Worm (Caenorhabditis elegans) whole organism, late embryonic: ENCODE measurements around the gene T28C6.8.

ENCODE experiments used
- C38D4.7 ChIP-seq: fragments of 200-800 bp; sonication (Bioruptor generic); optimal IDR thresholded peaks from 2 replicates; lab custom pipeline; 2018; ENCODE audit warnings: mild to moderate bottlenecking, missing genetic modification characterization, moderate library complexity, missing compliant biosample characterization
- F13H6.1 ChIP-seq: sonication (generic microtip); optimal IDR thresholded peaks from 2 replicates; lab custom pipeline; 2016; ENCODE audit warnings: missing genetic modification characterization, missing compliant biosample characterization
- T23F11.4 ChIP-seq: fragments of 200-800 bp; sonication (Bioruptor generic); optimal IDR thresholded peaks from 2 replicates; lab custom pipeline; 2018; ENCODE audit warnings: mild to moderate bottlenecking, missing genetic modification characterization, missing compliant biosample characterization
- ahr-1 ChIP-seq: sonication (generic microtip); optimal IDR thresholded peaks from 2 replicates; lab custom pipeline; 2016; ENCODE audit warnings: missing genetic modification characterization, missing compliant biosample characterization
- ceh-18 ChIP-seq: sonication (generic microtip); optimal IDR thresholded peaks from 2 replicates; lab custom pipeline; 2016; ENCODE audit warnings: missing genetic modification characterization, missing compliant biosample characterization
- ceh-2 ChIP-seq: sonication (generic microtip); optimal IDR thresholded peaks from 2 replicates; lab custom pipeline; 2016; ENCODE audit warnings: missing genotype, missing genetic modification characterization, missing compliant biosample characterization
- ceh-22 ChIP-seq: sonication (generic microtip); optimal IDR thresholded peaks from 2 replicates; lab custom pipeline; 2017; ENCODE audit warnings: missing biosample characterization, missing genetic modification characterization
- ceh-24 ChIP-seq: sonication (generic microtip); optimal IDR thresholded peaks from 2 replicates; lab custom pipeline; 2016; ENCODE audit warnings: mild to moderate bottlenecking, missing genetic modification characterization, missing compliant biosample characterization
- ceh-31 ChIP-seq: sonication (generic microtip); optimal IDR thresholded peaks from 2 replicates; lab custom pipeline; 2016; ENCODE audit warnings: missing genetic modification characterization, missing compliant biosample characterization
- ceh-48 ChIP-seq: sonication (generic microtip); optimal IDR thresholded peaks from 2 replicates; lab custom pipeline; 2016; ENCODE audit warnings: missing genetic modification characterization, inconsistent platforms, missing compliant biosample characterization
- ceh-6 ChIP-seq: fragments of 200-800 bp; sonication (Bioruptor generic); optimal IDR thresholded peaks from 2 replicates; lab custom pipeline; 2018; ENCODE audit warnings: mild to moderate bottlenecking, missing genetic modification characterization, missing compliant biosample characterization
- ceh-9 ChIP-seq: sonication (generic microtip); optimal IDR thresholded peaks from 2 replicates; lab custom pipeline; 2016; ENCODE audit warnings: mild to moderate bottlenecking, missing genetic modification characterization, inconsistent platforms, missing compliant biosample characterization
- che-1 ChIP-seq: sonication (generic microtip); optimal IDR thresholded peaks from 2 replicates; lab custom pipeline; 2016; ENCODE audit warnings: mild to moderate bottlenecking, missing genetic modification characterization, missing compliant biosample characterization
- elt-2 ChIP-seq: sonication (generic microtip); optimal IDR thresholded peaks from 2 replicates; lab custom pipeline; 2016; ENCODE audit warnings: missing genetic modification reagents, missing genetic modification characterization, missing compliant biosample characterization
- elt-4 ChIP-seq: sonication (generic microtip); optimal IDR thresholded peaks from 2 replicates; lab custom pipeline; 2016; ENCODE audit warnings: missing genetic modification characterization, missing compliant biosample characterization
- ets-4 ChIP-seq: sonication (generic microtip); optimal IDR thresholded peaks from 2 replicates; lab custom pipeline; 2016; ENCODE audit warnings: missing genetic modification characterization, missing compliant biosample characterization
- eyg-1 ChIP-seq: sonication (generic microtip); optimal IDR thresholded peaks from 2 replicates; lab custom pipeline; 2016; ENCODE audit warnings: missing genotype, missing genetic modification characterization, missing compliant biosample characterization
- fax-1 ChIP-seq: sonication (generic microtip); optimal IDR thresholded peaks from 2 replicates; lab custom pipeline; 2016; ENCODE audit warnings: missing genotype, missing genetic modification characterization, missing compliant biosample characterization
- fkh-6 ChIP-seq: sonication (generic microtip); optimal IDR thresholded peaks from 2 replicates; lab custom pipeline; 2016; ENCODE audit warnings: missing genetic modification characterization, missing compliant biosample characterization
- hlh-6 ChIP-seq: sonication (generic microtip); optimal IDR thresholded peaks from 2 replicates; lab custom pipeline; 2016; ENCODE audit warnings: missing genotype, missing genetic modification characterization, missing compliant biosample characterization
- hlh-8 ChIP-seq: sonication (generic microtip); optimal IDR thresholded peaks from 2 replicates; lab custom pipeline; 2016; ENCODE audit warnings: missing genotype, missing genetic modification characterization, missing compliant biosample characterization
- lin-11 ChIP-seq: fragments of 200-800 bp; sonication (Bioruptor generic); optimal IDR thresholded peaks from 2 replicates; lab custom pipeline; 2018; ENCODE audit warnings: mild to moderate bottlenecking, missing genetic modification characterization, missing compliant biosample characterization
- nfya-1 ChIP-seq: sonication (generic microtip); optimal IDR thresholded peaks from 2 replicates; lab custom pipeline; 2017; ENCODE audit warnings: missing genetic modification characterization, mild to moderate bottlenecking, missing compliant biosample characterization, antibody characterized with exemption, moderate library complexity
- nhr-232 ChIP-seq: sonication (generic microtip); optimal IDR thresholded peaks from 2 replicates; lab custom pipeline; 2016; ENCODE audit warnings: missing genetic modification characterization, missing compliant biosample characterization
- pax-1 ChIP-seq: fragments of 150-350 bp; optimal IDR thresholded peaks from 2 replicates; lab custom pipeline; 2014; ENCODE audit warnings: missing biosample characterization, missing genetic modification characterization
- pqm-1 ChIP-seq: sonication (generic microtip); optimal IDR thresholded peaks from 2 replicates; lab custom pipeline; 2016; ENCODE audit warnings: missing genetic modification characterization, missing compliant biosample characterization
- pros-1 ChIP-seq: fragments of 150-350 bp; optimal IDR thresholded peaks from 2 replicates; lab custom pipeline; 2014; ENCODE audit warnings: missing biosample characterization, missing genetic modification reagents, missing genetic modification characterization
- rnt-1 ChIP-seq: sonication (generic microtip); optimal IDR thresholded peaks from 2 replicates; lab custom pipeline; 2016; ENCODE audit warnings: missing genetic modification characterization, missing compliant biosample characterization
- sdc-2 ChIP-seq: sonication (generic microtip); optimal IDR thresholded peaks from 2 replicates; lab custom pipeline; 2016; ENCODE audit warnings: missing genotype, missing genetic modification characterization, missing compliant biosample characterization
- tbx-2 ChIP-seq: sonication (generic microtip); optimal IDR thresholded peaks from 2 replicates; lab custom pipeline; 2016; ENCODE audit warnings: missing genetic modification characterization, missing compliant biosample characterization
- tbx-7 ChIP-seq: sonication (generic microtip); optimal IDR thresholded peaks from 2 replicates; lab custom pipeline; 2016; ENCODE audit warnings: missing genotype, missing genetic modification characterization, missing compliant biosample characterization
- ttx-3 ChIP-seq: sonication (generic microtip); optimal IDR thresholded peaks from 2 replicates; lab custom pipeline; 2016; ENCODE audit warnings: missing genetic modification reagents, missing genetic modification characterization, missing compliant biosample characterization
- unc-55 ChIP-seq: sonication (generic microtip); optimal IDR thresholded peaks from 2 replicates; lab custom pipeline; 2017; ENCODE audit warnings: missing biosample characterization, missing genetic modification reagents, missing genetic modification characterization
- ztf-16 ChIP-seq: sonication (generic microtip); optimal IDR thresholded peaks from 2 replicates; lab custom pipeline; 2017; ENCODE audit warnings: missing genetic modification characterization, missing compliant biosample characterization

Gene T28C6.8

ce11 chrIV:8822598-8822997 lies 7.9 kb downstream of the T28C6.8 start:
- TF ChIP-seq F13H6.1 (tag; lab: Kevin White, UChicago) (no peak), pqm-1 (tag; lab: Kevin White, UChicago) (no peak), ceh-2 (no peak), fax-1 (tag; lab: Kevin White, UChicago) (no peak), hlh-8 (tag; lab: Kevin White, UChicago) (no peak), elt-4 (tag; lab: Kevin White, UChicago) (no peak)
- TF ChIP-seq, all 69 proteins: peak for 0

DNA sequence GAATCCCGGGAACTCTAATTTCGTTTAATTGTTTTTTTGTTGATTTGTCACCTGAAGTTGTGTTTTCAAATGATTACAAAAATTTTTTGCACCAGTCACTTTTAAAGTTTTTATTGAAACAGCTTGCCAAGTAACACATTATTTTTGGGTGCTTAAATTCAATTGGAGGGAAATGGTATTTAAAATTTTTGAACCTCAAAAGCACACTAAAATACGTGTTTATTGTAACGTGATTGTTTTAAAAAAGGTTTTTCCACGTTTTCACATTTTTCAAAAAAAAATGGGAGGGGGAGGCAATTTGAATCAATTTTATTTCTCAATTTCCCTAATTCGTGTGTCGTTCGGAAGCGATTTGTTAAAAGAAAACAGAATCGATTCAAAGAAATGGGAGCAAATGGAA lies 9.4 kb downstream of the T28C6.8 start, which contains the start of gene T28C6.5:
T28C6.5 (plus strand) TSS at position 301 of the 400 bp plus-strand sequence.
- TF ChIP-seq ceh-2 = no peak
- TF ChIP-seq fkh-6 (tag; lab: Kevin White, UChicago) = no peak
- no peak for TF ChIP-seq ceh-24 (tag; lab: Kevin White, UChicago)
- TF ChIP-seq elt-4 (tag; lab: Kevin White, UChicago) = no peak
- TF ChIP-seq nfya-1 = no peak
- no peak for TF ChIP-seq tbx-2 (tag; lab: Kevin White, UChicago)
- TF ChIP-seq hlh-6 (tag; lab: Kevin White, UChicago) = no peak
- no peak for TF ChIP-seq rnt-1 (tag; lab: Kevin White, UChicago)
- TF ChIP-seq ceh-18 = no peak
- no peak for TF ChIP-seq fax-1 (tag; lab: Kevin White, UChicago)
- TF ChIP-seq ztf-16 = no peak
- no peak for TF ChIP-seq C38D4.7 (GFP tag; lab: Kevin White, UChicago)
- no peak for TF ChIP-seq ceh-6 (GFP tag; lab: Kevin White, UChicago)
- no peak for TF ChIP-seq ceh-48 (tag; lab: Kevin White, UChicago)
- TF ChIP-seq ttx-3 (tag; lab: Kevin White, UChicago) = no peak
- no peak for TF ChIP-seq T23F11.4 (GFP tag; lab: Kevin White, UChicago)
- no peak for TF ChIP-seq F13H6.1 (tag; lab: Kevin White, UChicago)
- TF ChIP-seq unc-55 = no peak

DNA sequence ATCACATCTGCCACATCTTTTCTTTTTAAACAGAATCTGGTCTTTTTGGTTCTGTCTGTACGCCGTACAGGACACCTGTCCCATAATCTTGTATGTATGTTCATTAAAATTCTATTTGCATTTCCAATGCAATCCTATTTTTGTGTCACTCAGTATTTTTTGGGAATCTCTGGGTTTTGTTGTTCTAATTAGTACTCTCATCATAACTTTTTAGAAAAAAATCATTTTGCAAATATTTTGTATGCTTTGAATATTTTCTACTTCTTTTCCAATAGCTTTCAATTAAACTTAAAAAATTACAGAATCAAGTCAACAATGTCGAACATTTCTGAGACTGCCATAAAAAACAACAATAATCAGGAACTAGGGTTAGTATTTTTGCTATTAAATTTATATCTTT lies 10.5 kb downstream of the T28C6.8 start, which contains the start of gene T28C6.3:
T28C6.3 (plus strand) TSS at position 301 of the 400 bp plus-strand sequence.
- TF ChIP-seq ceh-2 (no peak), pros-1 (no peak), pax-1 (no peak), tbx-7 (tag; lab: Kevin White, UChicago) (no peak), pqm-1 (tag; lab: Kevin White, UChicago) (no peak), ceh-9 (tag; lab: Kevin White, UChicago) (no peak), ceh-22 (tag; lab: Kevin White, UChicago) (no peak), ets-4 (tag; lab: Kevin White, UChicago) (no peak)
- TF ChIP-seq, all 69 proteins: peak for 0

ce11 chrIV:8819471-8819870 lies 11.1 kb downstream of the T28C6.8 start:
- TF ChIP-seq elt-2 (tag; lab: Kevin White, UChicago) (peak; percentile 24), tbx-7 (tag; lab: Kevin White, UChicago) (no peak)

DNA sequence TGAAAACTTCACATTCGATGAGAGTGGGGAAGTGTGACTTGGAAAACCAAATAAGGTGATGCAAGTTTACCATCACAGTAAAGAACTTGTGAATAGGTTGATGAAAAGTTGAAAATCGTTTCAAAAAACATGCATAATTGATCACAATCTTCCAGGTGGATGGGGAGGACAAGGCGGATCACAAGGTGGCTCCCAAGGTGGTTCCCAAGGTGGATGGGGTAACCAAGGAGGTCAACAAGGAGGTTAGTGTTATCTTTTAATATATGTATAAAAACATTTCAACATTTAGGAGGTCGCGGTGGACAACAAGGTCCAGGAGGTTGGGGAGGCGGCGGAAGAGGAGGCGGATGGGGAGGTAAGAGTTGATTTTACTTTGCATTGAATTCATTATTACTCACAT lies 12.9 kb downstream of the T28C6.8 start, which contains the start of gene T28C6.10:
T28C6.10 (plus strand) TSS at position 301 of the 400 bp plus-strand sequence.
- TF ChIP-seq ceh-31 (tag; lab: Kevin White, UChicago) (no peak), ceh-2 (no peak), T23F11.4 (GFP tag; lab: Kevin White, UChicago) (no peak), elt-2 (tag; lab: Kevin White, UChicago) (no peak), C38D4.7 (GFP tag; lab: Kevin White, UChicago) (no peak), hlh-8 (tag; lab: Kevin White, UChicago) (no peak), nhr-232 (tag; lab: Kevin White, UChicago) (no peak), hlh-6 (tag; lab: Kevin White, UChicago) (no peak), tbx-2 (tag; lab: Kevin White, UChicago) (no peak), ahr-1 (tag; lab: Kevin White, UChicago) (no peak), tbx-7 (tag; lab: Kevin White, UChicago) (no peak), ceh-22 (tag; lab: Kevin White, UChicago) (no peak), pqm-1 (tag; lab: Kevin White, UChicago) (no peak), eyg-1 (no peak), che-1 (tag; lab: Kevin White, UChicago) (no peak), sdc-2 (tag; lab: Kevin White, UChicago) (no peak), lin-11 (tag; lab: Kevin White, UChicago) (no peak), elt-4 (tag; lab: Kevin White, UChicago) (no peak)
- TF ChIP-seq, all 69 proteins: peak for 0
